Fruit fly (Drosophila melanogaster) whole organism, wandering third instar larva: ENCODE results near the gene CG34348.

Experiments used
- CrebA ChIP-seq: fragments of 200-800 bp; sonication (Bioruptor generic); optimal IDR thresholded peaks from 2 replicates; lab custom pipeline; 2016; ENCODE audit warnings: missing biosample characterization, mild to moderate bottlenecking, missing genetic modification characterization, borderline replicate concordance
- OdsH ChIP-seq: fragments of 200-800 bp; sonication (Bioruptor generic); optimal IDR thresholded peaks from 2 replicates; lab custom pipeline; 2016; ENCODE audit warnings: missing biosample characterization, mild to moderate bottlenecking, missing genetic modification characterization
- brk ChIP-seq: fragments of 200-800 bp; sonication (Bioruptor generic); optimal IDR thresholded peaks from 2 replicates; lab custom pipeline; 2016; ENCODE audit warnings: missing biosample characterization, mild to moderate bottlenecking, missing genetic modification characterization
- dsf ChIP-seq: sonication (Bioruptor generic); optimal IDR thresholded peaks from 2 replicates; lab custom pipeline; 2016; ENCODE audit warnings: missing biosample characterization, missing genetic modification characterization, borderline replicate concordance
- ey ChIP-seq: fragments of 200-800 bp; sonication (Bioruptor generic); optimal IDR thresholded peaks from 2 replicates; lab custom pipeline; 2016; ENCODE audit warnings: missing biosample characterization, missing genetic modification characterization
- psq ChIP-seq: fragments of 200-800 bp; sonication (Bioruptor generic); optimal IDR thresholded peaks from 3 replicates; lab custom pipeline; 2017; ENCODE audit warnings: missing biosample characterization, mild to moderate bottlenecking, missing genetic modification characterization, moderate library complexity
- rgr ChIP-seq: fragments of 200-800 bp; sonication (Bioruptor generic); optimal IDR thresholded peaks from 3 replicates; lab custom pipeline; 2016; ENCODE audit warnings: missing biosample characterization, mild to moderate bottlenecking, missing genetic modification characterization

- TF ChIP-seq rgr (GFP tag; lab: Kevin White, UChicago), result no peak
- no peak for TF ChIP-seq brk (GFP tag; lab: Kevin White, UChicago)
- TF ChIP-seq dsf (GFP tag; lab: Kevin White, UChicago), result no peak
- no peak for TF ChIP-seq OdsH (GFP tag; lab: Kevin White, UChicago)
- TF ChIP-seq ey (GFP tag; lab: Kevin White, UChicago), result no peak
- TF ChIP-seq CrebA, result no peak
- TF ChIP-seq psq (GFP tag; lab: Kevin White, UChicago), result no peak
These were observed 46.1 kb upstream of the CG34348 start for dm6 chrX:11293567-11293966.
